Fruit fly (Drosophila melanogaster): Measurements from ENCODE around the gene Sdic4.

Sdic4 gene

DNA sequence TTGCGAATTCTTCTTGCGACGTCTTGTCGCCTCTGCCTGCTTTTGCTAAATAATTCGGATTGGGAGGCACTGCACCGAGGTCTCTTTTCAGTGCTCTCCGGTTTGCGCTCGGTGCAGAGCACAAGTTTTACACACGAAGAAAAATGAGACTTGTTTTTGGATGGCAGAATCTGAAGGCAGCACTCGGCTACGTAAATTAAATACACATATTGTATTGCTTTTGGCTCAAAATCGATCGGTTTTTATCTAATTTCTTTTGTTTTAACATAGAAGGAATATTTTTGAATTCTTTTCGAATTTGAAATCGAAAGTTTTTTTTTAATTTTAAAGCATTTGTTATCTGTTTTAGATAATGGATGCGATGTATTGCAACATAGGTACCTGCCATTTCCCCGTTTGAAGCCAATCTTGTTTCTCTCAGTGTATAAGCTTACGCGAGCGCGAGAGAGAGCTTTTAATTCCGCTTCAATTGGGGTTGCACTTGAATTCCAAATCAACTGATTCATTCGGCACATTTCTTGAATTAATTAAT lies 51.3 kb downstream of the Sdic4 start, which contains the start of gene AnxB10 (continued):
- TF ChIP-seq eg (GFP tag; IDR thresholded peaks at IDR 0.05) (peak; percentile 86; the same call in 2 of the 3 replicates), Ets96B (tag; optimal IDR thresholded peaks at IDR 0.05) (peak; percentile 92), CG6808 (GFP tag; optimal IDR thresholded peaks at IDR 0.05) (peak; percentile 94), Met (GFP tag; optimal IDR thresholded peaks at IDR 0.05) (peak; percentile 96), Hr4 (GFP tag; optimal IDR thresholded peaks at IDR 0.05) (peak; percentile 93), CG16779 (tag; optimal IDR thresholded peaks at IDR 0.05) (peak; percentile 87), Smox (GFP tag; optimal IDR thresholded peaks at IDR 0.05) (peak; percentile 94), fd85E (GFP tag; optimal IDR thresholded peaks at IDR 0.05) (peak; percentile 81), CG6792 (GFP tag; optimal IDR thresholded peaks at IDR 0.05) (peak; percentile 97), Eip78C (GFP tag) (peak; percentile 99), achi (GFP tag; optimal IDR thresholded peaks at IDR 0.05) (peak; percentile 94), Eip75B (GFP tag; optimal IDR thresholded peaks at IDR 0.05) (peak; percentile 95), Sox14 (GFP tag; optimal IDR thresholded peaks at IDR 0.05) (peak; percentile 95), Eip93F (GFP tag; optimal IDR thresholded peaks at IDR 0.05) (peak; percentile 81), CG1621 (tag; optimal IDR thresholded peaks at IDR 0.05) (peak; percentile 81), vri (GFP tag; optimal IDR thresholded peaks at IDR 0.05) (peak; percentile 87), esn (GFP tag; optimal IDR thresholded peaks at IDR 0.05) (peak; percentile 96), dsx (GFP tag; optimal IDR thresholded peaks at IDR 0.05; ENCODE audit: poor library complexity, severe bottlenecking) (peak; percentile 84)
